Fruit fly (Drosophila melanogaster) whole organism, pupa: ENCODE measurements around the gene Gk2.

Source experiments
- CG10348 ChIP-seq: fragments of 200-800 bp; sonication (Bioruptor generic); IDR thresholded peaks from 2 replicates; pipeline ENCODE4 v1.3.6; 2022; ENCODE audit warnings: missing biosample characterization, missing genetic modification characterization
- CG12605 ChIP-seq: fragments of 200-800 bp; sonication (Bioruptor generic); IDR thresholded peaks from 2 replicates; pipeline ENCODE4 v1.3.6; 2022; ENCODE audit warnings: missing biosample characterization, missing genetic modification characterization
- CG13204 ChIP-seq: fragments of 200-800 bp; sonication (Bioruptor generic); optimal IDR thresholded peaks from 2 replicates; lab custom pipeline; 2018; ENCODE audit warnings: missing biosample characterization, mild to moderate bottlenecking, missing genetic modification characterization, moderate library complexity
- CG14655 ChIP-seq: fragments of 200-800 bp; sonication (Bioruptor generic); optimal IDR thresholded peaks from 3 replicates; lab custom pipeline; 2017; ENCODE audit warnings: mild to moderate bottlenecking, missing biosample characterization, missing genetic modification reagents, missing genetic modification characterization
- CG15710 ChIP-seq: fragments of 200-800 bp; sonication (Bioruptor generic); optimal IDR thresholded peaks from 2 replicates; lab custom pipeline; 2018; ENCODE audit warnings: missing biosample characterization, mild to moderate bottlenecking, missing genetic modification characterization, moderate library complexity
- CG32121 ChIP-seq: fragments of 200-800 bp; sonication (Bioruptor generic); IDR thresholded peaks from 2 replicates; pipeline ENCODE4 v1.3.6; 2022; ENCODE audit warnings: missing biosample characterization, missing genetic modification characterization
- EcR ChIP-seq: fragments of 200-800 bp; sonication (Bioruptor generic); optimal IDR thresholded peaks from 3 replicates; lab custom pipeline; 2019; ENCODE audit warnings: missing biosample characterization, missing genetic modification characterization, mild to moderate bottlenecking, moderate library complexity, missing genetic modification reagents
- Pif1B ChIP-seq: fragments of 200-800 bp; sonication (Bioruptor generic); optimal IDR thresholded peaks from 3 replicates; lab custom pipeline; 2016; ENCODE audit warnings: missing biosample characterization, missing genetic modification characterization
- Snoo ChIP-seq: fragments of 200-800 bp; sonication (Bioruptor generic); optimal IDR thresholded peaks from 3 replicates; lab custom pipeline; 2017; ENCODE audit warnings: missing biosample characterization, mild to moderate bottlenecking, missing genetic modification characterization, inconsistent platforms

dm6 chr3L:1702367-1702927 is 35.8 kb upstream of the Gk2 start, which contains the start of gene CG13931:
- TF ChIP-seq CG32121 (GFP tag; lab: Robert Waterston, UW) (peak; percentile 78), Pif1B (peak; percentile 55), Snoo (tag; lab: Kevin White, UChicago) (peak; percentile 38), CG13204 (GFP tag; lab: Kevin White, UChicago) (peak; percentile 24), CG10348 (0 out of 2 replicates have a peak, but pooled peaks have one; percentile 25), CG12605 (peak; percentile 58), EcR (GFP tag; lab: Kevin White, UChicago) (peak; percentile 60), CG15710 (peak; percentile 64), CG14655 (GFP tag; lab: Kevin White, UChicago) (peak; percentile 72)
